Worm (Caenorhabditis elegans) whole organism, L2 larva: ENCODE measurements around the gene Y62H9A.9.

Source experiments
- ZK546.5 ChIP-seq: sonication (generic microtip); optimal IDR thresholded peaks from 2 replicates; lab custom pipeline; 2017; ENCODE audit warnings: missing biosample characterization, missing genetic modification characterization
- aly-2 ChIP-seq: fragments of 150-350 bp; optimal IDR thresholded peaks from 2 replicates; lab custom pipeline; 2014; ENCODE audit warnings: missing biosample characterization, missing genetic modification characterization
- elt-1 ChIP-seq: fragments of 150-350 bp; optimal IDR thresholded peaks from 2 replicates; lab custom pipeline; 2014; ENCODE audit warnings: missing biosample characterization, missing genetic modification characterization
- elt-3 ChIP-seq: sonication (generic microtip); optimal IDR thresholded peaks from 2 replicates; lab custom pipeline; 2017; ENCODE audit warnings: missing biosample characterization, missing genetic modification characterization
- lin-39 ChIP-seq: fragments of 150-350 bp; optimal IDR thresholded peaks from 2 replicates; lab custom pipeline; 2014; ENCODE audit warnings: missing biosample characterization, missing genetic modification reagents, missing genetic modification characterization
- nhr-77 ChIP-seq: fragments of 150-350 bp; optimal IDR thresholded peaks from 2 replicates; lab custom pipeline; 2014; ENCODE audit warnings: missing biosample characterization, missing genetic modification characterization
- snpc-4 ChIP-seq: fragments of 150-350 bp; optimal IDR thresholded peaks from 2 replicates; lab custom pipeline; 2014; ENCODE audit warnings: missing biosample characterization, missing genetic modification characterization
- ztf-1 ChIP-seq: fragments of 200-800 bp; sonication (Bioruptor generic); conservative IDR thresholded peaks from 2 replicates; pipeline ENCODE4 v1.3.6; 2022; ENCODE audit warnings: missing genetic modification characterization, missing compliant biosample characterization
- ztf-11 ChIP-seq: sonication (generic microtip); optimal IDR thresholded peaks from 2 replicates; lab custom pipeline; 2017; ENCODE audit warnings: missing biosample characterization, missing genetic modification characterization

DNA sequence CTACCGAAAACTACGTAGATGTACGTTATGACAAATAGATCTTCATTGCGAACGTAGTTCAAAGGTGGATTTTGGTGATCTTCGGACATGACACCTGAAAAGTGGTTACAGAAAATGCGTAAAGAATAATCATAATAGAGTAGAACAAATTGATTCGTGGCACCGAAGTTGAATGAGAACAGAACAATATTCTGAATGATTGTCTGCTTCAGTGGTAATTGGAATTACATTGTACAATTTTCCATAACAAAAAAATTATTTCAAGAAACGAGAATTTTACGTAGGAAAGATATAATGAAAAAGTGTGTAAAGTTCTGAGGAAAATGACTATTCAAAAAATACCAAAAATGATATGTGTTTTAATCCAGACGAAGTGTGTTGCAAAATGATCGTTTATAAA lies 4.7 kb upstream of the Y62H9A.9 start, which contains the start of gene Y62H9A.10:
- TF ChIP-seq nhr-77 (tag; lab: Kevin White, UChicago), result no peak
- no peak for TF ChIP-seq snpc-4 (tag; lab: Kevin White, UChicago)
- no peak for TF ChIP-seq ztf-11
- no peak for TF ChIP-seq ZK546.5
- no peak for TF ChIP-seq lin-39
- TF ChIP-seq ztf-1 (GFP tag; lab: Robert Waterston, UW), result no peak
- TF ChIP-seq elt-3 (tag; lab: Kevin White, UChicago), result no peak
- no peak for TF ChIP-seq aly-2 (tag; lab: Kevin White, UChicago)
- TF ChIP-seq elt-1 (tag; lab: Kevin White, UChicago), result no peak
